Fruit fly (Drosophila melanogaster) whole organism, embryonic: Measurements from ENCODE around the gene CG15764.

Experiments
- CG2875 ChIP-seq: fragments of 200-800 bp; sonication (Bioruptor generic); optimal IDR thresholded peaks from 2 replicates; lab custom pipeline; 2017; ENCODE audit warnings: missing biosample characterization, mild to moderate bottlenecking, missing genetic modification characterization, missing genetic modification reagents
- CG3726 ChIP-seq: fragments of 200-800 bp; sonication (Bioruptor generic); IDR thresholded peaks from 3 replicates; pipeline ENCODE4, ENCODE4 v1.3.6; 2022; ENCODE audit warnings: missing biosample characterization, missing genetic modification characterization
- CG5953 ChIP-seq: fragments of 200-800 bp; sonication (Bioruptor generic); IDR thresholded peaks from 2 replicates; pipeline ENCODE4 v1.3.6; 2022; ENCODE audit warnings: missing biosample characterization, missing genetic modification characterization
- Ets65A ChIP-seq: fragments of 200-800 bp; sonication (Bioruptor generic); peaks from one replicate; lab custom pipeline; 2016; ENCODE audit warnings: missing biosample characterization, missing genetic modification characterization
- Mes4 ChIP-seq: fragments of 200-800 bp; sonication (Bioruptor generic); optimal IDR thresholded peaks from 2 replicates; lab custom pipeline; 2016; ENCODE audit warnings: missing biosample characterization, missing genetic modification characterization

DNA sequence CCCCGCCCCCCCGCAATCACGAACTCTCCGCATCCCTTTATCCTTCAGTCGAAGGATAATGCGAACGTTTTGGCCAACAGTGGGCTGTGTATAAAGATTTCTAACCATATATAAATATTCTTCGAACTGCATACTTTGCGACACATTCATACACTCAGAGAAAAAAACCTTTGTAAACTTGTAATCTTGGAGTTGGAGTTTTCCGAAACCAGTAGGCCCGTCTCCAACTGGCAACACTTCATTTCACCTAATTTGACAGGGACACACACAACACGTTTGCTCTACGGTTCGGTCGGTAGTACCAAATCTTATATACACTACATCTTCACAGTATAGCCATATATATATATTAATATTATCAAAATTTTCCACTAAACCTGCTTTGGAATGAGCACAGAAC lies at the start of gene CG15764:
- TF ChIP-seq CG2875 (GFP tag; lab: Kevin White, UChicago) (no peak), CG3726 (GFP tag; lab: Robert Waterston, UW) (no peak), CG5953 (no peak), Mes4 (GFP tag; lab: Kevin White, UChicago) (no peak), Ets65A (GFP tag; lab: Kevin White, UChicago) (no peak)
